Fruit fly (Drosophila melanogaster) whole organism, prepupa: ENCODE results near the gene amos.

ENCODE experiments used
- CG10631 ChIP-seq: fragments of 200-800 bp; sonication (Bioruptor generic); optimal IDR thresholded peaks from 2 replicates; lab custom pipeline; 2016; ENCODE audit warnings: missing biosample characterization, missing genetic modification characterization
- CG10669 ChIP-seq: fragments of 200-800 bp; sonication (Bioruptor generic); optimal IDR thresholded peaks from 3 replicates; lab custom pipeline; 2018; ENCODE audit warnings: missing biosample characterization, mild to moderate bottlenecking, missing genetic modification characterization, moderate library complexity
- CG11294 ChIP-seq: fragments of 200-800 bp; sonication (Bioruptor generic); IDR thresholded peaks from 2 replicates; pipeline ENCODE4 v1.3.6; 2022; ENCODE audit warnings: missing biosample characterization, missing genetic modification characterization
- CG11762 ChIP-seq: fragments of 200-800 bp; sonication (Bioruptor generic); optimal IDR thresholded peaks from 3 replicates; lab custom pipeline; 2016; ENCODE audit warnings: missing biosample characterization, missing genetic modification characterization; ENCODE audit not compliant: insufficient read depth
- CG11902 ChIP-seq: fragments of 200-800 bp; sonication (Bioruptor generic); optimal IDR thresholded peaks from 3 replicates; lab custom pipeline; 2016; ENCODE audit warnings: missing biosample characterization, missing genetic modification characterization
- CG15336 ChIP-seq: fragments of 200-800 bp; sonication (Bioruptor generic); IDR thresholded peaks from 2 replicates; pipeline ENCODE4 v1.3.6; 2022; ENCODE audit warnings: missing biosample characterization, missing genetic modification characterization
- CG1621 ChIP-seq: fragments of 200-800 bp; sonication (Bioruptor generic); optimal IDR thresholded peaks from 3 replicates; lab custom pipeline; 2018; ENCODE audit warnings: missing biosample characterization, mild to moderate bottlenecking, missing genetic modification characterization
- CG3032 ChIP-seq: fragments of 200-800 bp; optimal IDR thresholded peaks from 2 replicates; lab custom pipeline; 2019; ENCODE audit warnings: missing biosample characterization, mild to moderate bottlenecking, missing genetic modification characterization, moderate library complexity
- CG31627 ChIP-seq: fragments of 200-800 bp; sonication (Bioruptor generic); optimal IDR thresholded peaks from 3 replicates; lab custom pipeline; 2016; ENCODE audit warnings: missing biosample characterization, missing genetic modification characterization
- CG32006 ChIP-seq: fragments of 200-800 bp; sonication (Bioruptor generic); optimal IDR thresholded peaks from 3 replicates; lab custom pipeline; 2017; ENCODE audit warnings: missing biosample characterization, mild to moderate bottlenecking, missing genetic modification characterization
- CG34406 ChIP-seq: fragments of 200-800 bp; sonication (Bioruptor generic); optimal IDR thresholded peaks from 3 replicates; lab custom pipeline; 2016; ENCODE audit warnings: missing biosample characterization, missing genetic modification characterization
- CG3919 ChIP-seq: fragments of 200-800 bp; sonication (Bioruptor generic); optimal IDR thresholded peaks from 3 replicates; lab custom pipeline; 2016; ENCODE audit warnings: missing biosample characterization, missing genetic modification characterization
- CG4318 ChIP-seq: fragments of 200-800 bp; sonication (Bioruptor generic); optimal IDR thresholded peaks from 3 replicates; lab custom pipeline; 2017; ENCODE audit warnings: missing biosample characterization, mild to moderate bottlenecking, missing genetic modification characterization
- CG6163 ChIP-seq: fragments of 200-800 bp; sonication (Bioruptor generic); IDR thresholded peaks from 3 replicates; pipeline ENCODE4 v1.3.6; 2022; ENCODE audit warnings: missing biosample characterization, missing genetic modification characterization
- CG6276 ChIP-seq: fragments of 200-800 bp; sonication (Bioruptor generic); optimal IDR thresholded peaks from 2 replicates; lab custom pipeline; 2017; ENCODE audit warnings: missing biosample characterization, mild to moderate bottlenecking, missing genetic modification characterization
- CG6792 ChIP-seq: fragments of 200-800 bp; sonication (Bioruptor generic); optimal IDR thresholded peaks from 3 replicates; lab custom pipeline; 2016; ENCODE audit warnings: missing biosample characterization, missing genetic modification characterization
- CG6854 ChIP-seq: fragments of 200-800 bp; sonication (Bioruptor generic); optimal IDR thresholded peaks from 2 replicates; lab custom pipeline; 2017; ENCODE audit warnings: missing biosample characterization, mild to moderate bottlenecking, missing genetic modification characterization
- CG7368 ChIP-seq: fragments of 200-800 bp; sonication (Bioruptor generic); optimal IDR thresholded peaks from 3 replicates; lab custom pipeline; 2016; ENCODE audit warnings: missing biosample characterization, missing genetic modification characterization
- CG8119 ChIP-seq: fragments of 200-800 bp; sonication (Bioruptor generic); IDR thresholded peaks from 3 replicates; pipeline ENCODE4 v1.3.6; 2022; ENCODE audit warnings: missing biosample characterization, missing genetic modification characterization
- CG8319 ChIP-seq: fragments of 200-800 bp; sonication (Bioruptor generic); optimal IDR thresholded peaks from 3 replicates; lab custom pipeline; 2016; ENCODE audit warnings: missing biosample characterization, missing genetic modification characterization
- CG9139 ChIP-seq: fragments of 200-800 bp; sonication (Bioruptor generic); optimal IDR thresholded peaks from 3 replicates; lab custom pipeline; 2017; ENCODE audit warnings: missing biosample characterization, mild to moderate bottlenecking, missing genetic modification characterization
- Eip78C ChIP-seq: fragments of 200-800 bp; sonication (Bioruptor generic); peaks from one replicate; lab custom pipeline; 2016; ENCODE audit warnings: missing biosample characterization, missing genetic modification characterization
- Eip93F ChIP-seq: fragments of 200-800 bp; sonication (Bioruptor generic); optimal IDR thresholded peaks from 2 replicates; lab custom pipeline; 2016; ENCODE audit warnings: missing biosample characterization, mild to moderate bottlenecking, missing genetic modification characterization
- Ets21C ChIP-seq: fragments of 200-800 bp; sonication (Bioruptor generic); optimal IDR thresholded peaks from 3 replicates; lab custom pipeline; 2016; ENCODE audit warnings: missing biosample characterization, missing genetic modification characterization
- Ets96B ChIP-seq: fragments of 200-800 bp; optimal IDR thresholded peaks from 2 replicates; lab custom pipeline; 2019; ENCODE audit warnings: missing biosample characterization, mild to moderate bottlenecking, missing genetic modification characterization, moderate library complexity
- Lpt ChIP-seq: fragments of 200-800 bp; sonication (Bioruptor generic); optimal IDR thresholded peaks from 3 replicates; lab custom pipeline; 2016; ENCODE audit warnings: missing biosample characterization, missing genetic modification characterization
- Met ChIP-seq: fragments of 200-800 bp; sonication (Bioruptor generic); optimal IDR thresholded peaks from 3 replicates; lab custom pipeline; 2016; ENCODE audit warnings: missing biosample characterization, missing genetic modification characterization
- OdsH ChIP-seq: fragments of 200-800 bp; sonication (Bioruptor generic); optimal IDR thresholded peaks from 3 replicates; lab custom pipeline; 2016; ENCODE audit warnings: missing biosample characterization, missing genetic modification characterization
- Smox ChIP-seq: fragments of 200-800 bp; sonication (Bioruptor generic); optimal IDR thresholded peaks from 3 replicates; lab custom pipeline; 2016; ENCODE audit warnings: missing biosample characterization, missing genetic modification characterization
- Sox14 ChIP-seq: fragments of 200-800 bp; sonication (Bioruptor generic); optimal IDR thresholded peaks from 3 replicates; lab custom pipeline; 2016; ENCODE audit warnings: missing biosample characterization, missing genetic modification characterization
- acj6 ChIP-seq: fragments of 200-800 bp; sonication (Bioruptor generic); optimal IDR thresholded peaks from 3 replicates; lab custom pipeline; 2016; ENCODE audit warnings: missing biosample characterization, missing genetic modification characterization
- cyc ChIP-seq: fragments of 200-800 bp; sonication (Bioruptor generic); optimal IDR thresholded peaks from 3 replicates; lab custom pipeline; 2016; ENCODE audit warnings: missing biosample characterization, missing genetic modification characterization
- dac ChIP-seq: fragments of 200-800 bp; sonication (Bioruptor generic); optimal IDR thresholded peaks from 2 replicates; lab custom pipeline; 2017; ENCODE audit warnings: missing biosample characterization, mild to moderate bottlenecking, missing genetic modification characterization
- dsx ChIP-seq: fragments of 200-800 bp; optimal IDR thresholded peaks from 3 replicates; lab custom pipeline; 2019; ENCODE audit warnings: missing biosample characterization, mild to moderate bottlenecking, missing genetic modification characterization, moderate library complexity; ENCODE audit not compliant: poor library complexity, severe bottlenecking
- eg ChIP-seq: fragments of 200-800 bp; sonication (Bioruptor generic); IDR thresholded peaks from 3 replicates; pipeline ENCODE4 v1.3.6; 2022; ENCODE audit warnings: missing biosample characterization, missing genetic modification characterization
- fd59A ChIP-seq: fragments of 200-800 bp; sonication (Bioruptor generic); optimal IDR thresholded peaks from 2 replicates; lab custom pipeline; 2017; ENCODE audit warnings: missing biosample characterization, mild to moderate bottlenecking, missing genetic modification characterization, missing genetic modification reagents
- fd85E ChIP-seq: fragments of 200-800 bp; sonication (Bioruptor generic); optimal IDR thresholded peaks from 3 replicates; lab custom pipeline; 2016; ENCODE audit warnings: missing biosample characterization, missing genetic modification characterization
- lz ChIP-seq: fragments of 200-800 bp; sonication (Bioruptor generic); optimal IDR thresholded peaks from 3 replicates; lab custom pipeline; 2016; ENCODE audit warnings: missing biosample characterization, missing genetic modification characterization
- pdm3 ChIP-seq: fragments of 200-800 bp; sonication (Bioruptor generic); optimal IDR thresholded peaks from 3 replicates; lab custom pipeline; 2016; ENCODE audit warnings: missing biosample characterization, missing genetic modification characterization
- salr ChIP-seq, 2 experiments: fragments of 200-800 bp; sonication (Bioruptor generic); optimal IDR thresholded peaks; 3 replicates each; lab custom pipeline; 2016 to 2018; ENCODE audit warnings: missing biosample characterization in 2 of 2, missing genetic modification characterization in 2 of 2, mild to moderate bottlenecking in 1 of 2
- spab ChIP-seq: fragments of 200-800 bp; sonication (Bioruptor generic); optimal IDR thresholded peaks from 2 replicates; lab custom pipeline; 2017; ENCODE audit warnings: missing biosample characterization, mild to moderate bottlenecking, missing genetic modification characterization, missing genetic modification reagents
- svp ChIP-seq: fragments of 200-800 bp; sonication (Bioruptor generic); peaks from one replicate; lab custom pipeline; 2016; ENCODE audit warnings: missing biosample characterization, missing genetic modification characterization
- topi ChIP-seq: fragments of 200-800 bp; sonication (Bioruptor generic); optimal IDR thresholded peaks from 3 replicates; lab custom pipeline; 2016; ENCODE audit warnings: missing biosample characterization, missing genetic modification characterization
- vri ChIP-seq: fragments of 200-800 bp; sonication (Bioruptor generic); optimal IDR thresholded peaks from 3 replicates; lab custom pipeline; 2016; ENCODE audit warnings: missing biosample characterization, mild to moderate bottlenecking, missing genetic modification characterization

amos gene

DNA sequence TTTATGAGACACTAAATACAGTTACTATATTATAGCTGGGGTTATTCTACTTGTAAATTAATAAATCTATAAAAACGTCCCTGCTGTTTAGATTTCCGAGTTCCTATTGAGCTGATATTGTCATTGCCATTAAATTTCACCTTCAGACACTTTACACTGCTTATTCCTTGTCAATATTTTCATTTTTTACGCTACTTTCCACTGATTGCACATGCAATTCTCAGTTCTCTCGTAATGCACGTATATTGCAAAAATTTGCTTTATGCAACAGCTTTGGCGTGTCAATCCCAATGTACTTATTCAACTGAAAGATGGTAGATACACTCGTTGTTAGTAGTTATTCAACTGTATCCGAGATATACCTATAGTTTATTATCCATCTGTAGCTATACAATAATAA lies 35.7 kb upstream of the amos start:
- no peak for TF ChIP-seq CG6792
- TF ChIP-seq OdsH: no peak
- no peak for TF ChIP-seq CG8119
- no peak for TF ChIP-seq Met
- no peak for TF ChIP-seq CG8319
- TF ChIP-seq Lpt (GFP tag; lab: Kevin White, UChicago): no peak
- no peak for TF ChIP-seq CG10631
- no peak for TF ChIP-seq CG34406 (GFP tag; lab: Kevin White, UChicago)
- no peak for TF ChIP-seq acj6
- TF ChIP-seq fd85E (GFP tag; lab: Kevin White, UChicago): no peak
- TF ChIP-seq CG11902 (GFP tag; lab: Kevin White, UChicago): no peak
- TF ChIP-seq CG11762 (GFP tag; lab: Kevin White, UChicago): no peak
- no peak for TF ChIP-seq fd59A (GFP tag; lab: Kevin White, UChicago)
- no peak for TF ChIP-seq Eip93F (GFP tag; lab: Kevin White, UChicago)
- TF ChIP-seq CG1621 (tag; lab: Kevin White, UChicago): no peak
- TF ChIP-seq Smox: no peak
- TF ChIP-seq Ets21C (GFP tag; lab: Kevin White, UChicago): no peak
- TF ChIP-seq CG32006 (GFP tag; lab: Kevin White, UChicago): no peak

DNA sequence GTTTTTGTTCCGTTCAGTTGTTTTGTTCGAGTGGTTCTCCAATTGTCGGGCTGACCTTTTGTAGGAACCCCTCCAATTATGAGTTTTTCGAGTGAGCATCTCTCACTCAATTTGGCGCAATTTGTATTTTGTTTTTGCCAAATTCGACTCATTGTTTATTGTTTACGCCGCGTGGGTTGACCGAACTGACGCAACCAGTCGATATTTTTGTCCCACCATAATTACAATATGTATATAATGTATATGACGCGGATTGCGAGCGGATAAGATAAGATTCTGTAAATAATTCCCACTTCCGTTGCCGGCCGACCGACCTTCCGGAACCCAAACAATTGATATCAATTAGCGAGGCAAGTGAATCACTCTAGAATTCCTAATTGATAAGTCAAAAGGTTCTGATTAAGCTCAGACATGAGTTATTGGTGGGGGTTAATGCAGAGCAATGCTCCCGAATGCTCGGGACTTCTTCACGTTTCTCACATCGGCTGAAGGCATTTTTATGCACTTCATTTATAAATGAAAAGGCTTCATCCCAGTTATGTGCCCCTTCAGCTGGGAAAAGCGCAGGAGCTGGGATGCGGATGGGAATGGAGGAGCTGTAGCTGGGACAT lies 34.0 kb upstream of the amos start:
- TF ChIP-seq Eip93F (GFP tag; lab: Kevin White, UChicago) (peak; percentile 49), CG32006 (GFP tag; lab: Kevin White, UChicago) (no peak), vri (GFP tag; lab: Kevin White, UChicago) (peak; percentile 73), svp (GFP tag; lab: Kevin White, UChicago) (peak; percentile 85)

DNA sequence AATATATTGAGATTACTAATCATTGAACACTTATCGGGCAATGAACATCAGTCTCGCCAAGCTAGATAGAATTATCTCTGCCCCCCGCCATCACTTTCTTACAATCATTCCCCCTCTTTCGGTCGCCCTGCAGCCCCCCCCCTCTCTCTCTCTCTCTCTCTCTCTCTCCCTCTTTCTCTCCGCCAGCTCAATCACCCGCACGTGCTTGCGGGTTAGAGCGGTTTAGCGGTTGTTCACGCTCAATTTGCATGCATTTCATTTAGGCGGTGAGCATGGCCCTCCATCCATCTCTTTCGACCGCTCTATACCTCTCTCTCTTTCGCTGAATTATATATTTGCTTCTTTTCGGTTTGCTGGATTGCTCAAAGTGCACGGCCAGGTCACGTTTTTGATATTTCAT lies 32.4 kb upstream of the amos start:
- no peak for TF ChIP-seq dsx (GFP tag; lab: Kevin White, UChicago)
- peak; percentile 84 for TF ChIP-seq svp (GFP tag; lab: Kevin White, UChicago)
- peak; percentile 38 for TF ChIP-seq Eip78C (GFP tag; lab: Kevin White, UChicago)
- TF ChIP-seq topi (GFP tag; lab: Kevin White, UChicago): no peak
- no peak for TF ChIP-seq CG3032 (tag; lab: Kevin White, UChicago)
- TF ChIP-seq salr (GFP tag; optimal IDR thresholded peaks at IDR 0.05; lab: Kevin White, UChicago): no peak

dm6 chr2L:18628104-18628503 lies 31.4 kb upstream of the amos start:
- TF ChIP-seq fd85E (GFP tag; lab: Kevin White, UChicago) (no peak), CG11902 (GFP tag; lab: Kevin White, UChicago) (no peak), dsx (GFP tag; lab: Kevin White, UChicago) (peak; percentile 10), Lpt (GFP tag; lab: Kevin White, UChicago) (peak; percentile 74), dac (no peak), CG9139 (GFP tag; lab: Kevin White, UChicago) (no peak), topi (GFP tag; lab: Kevin White, UChicago) (peak; percentile 51), CG1621 (tag; lab: Kevin White, UChicago) (peak; percentile 10), CG6163 (peak; percentile 79), CG8319 (peak; percentile 40), Ets96B (tag; lab: Kevin White, UChicago) (peak; percentile 59), CG4318 (peak; percentile 36), pdm3 (GFP tag; lab: Kevin White, UChicago) (peak; percentile 74), CG15336 (GFP tag; lab: Robert Waterston, UW) (peak; percentile 87), Sox14 (peak; percentile 64), CG11294 (GFP tag; lab: Robert Waterston, UW) (peak; percentile 43), Eip93F (GFP tag; lab: Kevin White, UChicago) (no peak), CG10669 (GFP tag; lab: Kevin White, UChicago) (peak; percentile 46), salr (GFP tag; optimal IDR thresholded peaks at IDR 0.05; lab: Kevin White, UChicago) (peak in 1 of 2 experiments; percentile 55), CG32006 (GFP tag; lab: Kevin White, UChicago) (peak; percentile 83), lz (GFP tag; lab: Kevin White, UChicago) (peak; percentile 64), CG7368 (GFP tag; lab: Kevin White, UChicago) (peak; percentile 36), fd59A (GFP tag; lab: Kevin White, UChicago) (no peak), vri (GFP tag; lab: Kevin White, UChicago) (peak; percentile 66), CG10631 (peak; percentile 58), CG6276 (GFP tag; lab: Kevin White, UChicago) (peak; percentile 73), eg (GFP tag; lab: Robert Waterston, UW) (peak; percentile 81), spab (GFP tag; lab: Kevin White, UChicago) (peak; percentile 22), CG6854 (GFP tag; lab: Kevin White, UChicago) (peak; percentile 45), cyc (GFP tag; lab: Kevin White, UChicago) (peak; percentile 47), CG31627 (peak; percentile 64), CG3919 (GFP tag; lab: Kevin White, UChicago) (peak; percentile 62)
